Fruit fly (Drosophila melanogaster): ENCODE data around the gene MED11.
A peak's percentile ranks its signal among the peaks of the same experiment; 100 is the strongest.

Gene MED11

dm6 chr3L:18760421-18761045 is 14.9 kb downstream of the MED11 start:
- TF ChIP-seq svp (GFP tag) (peak; percentile 30), Eip75B (GFP tag; optimal IDR thresholded peaks at IDR 0.05) (no peak), CG7368 (GFP tag; optimal IDR thresholded peaks at IDR 0.05) (no peak), CG34406 (GFP tag; optimal IDR thresholded peaks at IDR 0.05) (no peak), CG8319 (GFP tag; optimal IDR thresholded peaks at IDR 0.05) (no peak), cyc (GFP tag; optimal IDR thresholded peaks at IDR 0.05) (no peak), fd59A (GFP tag; optimal IDR thresholded peaks at IDR 0.05) (no peak), Hr39 (GFP tag; optimal IDR thresholded peaks at IDR 0.05) (no peak), CG31627 (GFP tag; optimal IDR thresholded peaks at IDR 0.05) (no peak), dsx (GFP tag; optimal IDR thresholded peaks at IDR 0.05; ENCODE audit: poor library complexity, severe bottlenecking) (peak; percentile 18), eg (GFP tag; IDR thresholded peaks at IDR 0.05) (peak; percentile 74), net (GFP tag; optimal IDR thresholded peaks at IDR 0.05) (no peak), CG3032 (tag; optimal IDR thresholded peaks at IDR 0.05) (no peak), Hr38 (GFP tag; optimal IDR thresholded peaks at IDR 0.05) (no peak), Sox15 (GFP tag; optimal IDR thresholded peaks at IDR 0.05) (no peak), Eip93F (GFP tag; optimal IDR thresholded peaks at IDR 0.05) (no peak), CG11902 (GFP tag; optimal IDR thresholded peaks at IDR 0.05) (no peak), CG8119 (GFP tag; IDR thresholded peaks at IDR 0.05) (peak; percentile 60; the same call in 2 of the 3 replicates), Met (GFP tag; optimal IDR thresholded peaks at IDR 0.05) (no peak), Blimp-1 (GFP tag; optimal IDR thresholded peaks at IDR 0.05) (peak; percentile 70), pdm3 (GFP tag; optimal IDR thresholded peaks at IDR 0.05) (no peak), Sox14 (GFP tag; optimal IDR thresholded peaks at IDR 0.05) (peak; percentile 16), Smox (GFP tag; optimal IDR thresholded peaks at IDR 0.05) (no peak), CG1621 (tag; optimal IDR thresholded peaks at IDR 0.05) (peak; percentile 10), dac (GFP tag; optimal IDR thresholded peaks at IDR 0.05) (no peak), topi (GFP tag; optimal IDR thresholded peaks at IDR 0.05) (no peak), Eip78C (GFP tag) (peak; percentile 35), CG6808 (GFP tag; optimal IDR thresholded peaks at IDR 0.05) (peak; percentile 22), CG6792 (GFP tag; optimal IDR thresholded peaks at IDR 0.05) (no peak), CG11294 (GFP tag; IDR thresholded peaks at IDR 0.05) (no peak; the same call in 1 of the 2 replicates), CG11762 (GFP tag; optimal IDR thresholded peaks at IDR 0.05; ENCODE audit: insufficient read depth) (no peak), fkh (GFP tag; optimal IDR thresholded peaks at IDR 0.05) (no peak), Lpt (GFP tag; optimal IDR thresholded peaks at IDR 0.05) (no peak), CG3919 (GFP tag; optimal IDR thresholded peaks at IDR 0.05) (peak; percentile 17), achi (GFP tag; optimal IDR thresholded peaks at IDR 0.05) (no peak), spab (GFP tag; optimal IDR thresholded peaks at IDR 0.05) (peak; percentile 23), OdsH (GFP tag; optimal IDR thresholded peaks at IDR 0.05) (peak; percentile 10), acj6 (GFP tag; optimal IDR thresholded peaks at IDR 0.05) (no peak), CG32006 (GFP tag; optimal IDR thresholded peaks at IDR 0.05) (peak; percentile 39), salr (GFP tag; optimal IDR thresholded peaks at IDR 0.05) (no peak), CG9139 (GFP tag; optimal IDR thresholded peaks at IDR 0.05) (no peak), Gug (GFP tag; IDR thresholded peaks at IDR 0.05) (peak; percentile 26; the same call in 1 of the 2 replicates), ss (GFP tag; optimal IDR thresholded peaks at IDR 0.05) (peak; percentile 13 to 47), esn (GFP tag; optimal IDR thresholded peaks at IDR 0.05) (no peak), CG10669 (GFP tag; optimal IDR thresholded peaks at IDR 0.05) (no peak), lz (GFP tag; optimal IDR thresholded peaks at IDR 0.05) (no peak), Hr4 (GFP tag; optimal IDR thresholded peaks at IDR 0.05) (peak; percentile 30), fd85E (GFP tag; optimal IDR thresholded peaks at IDR 0.05) (no peak), CG4318 (GFP tag; optimal IDR thresholded peaks at IDR 0.05) (no peak), vri (GFP tag; optimal IDR thresholded peaks at IDR 0.05) (peak; percentile 55), CG6163 (GFP tag; IDR thresholded peaks at IDR 0.05) (no peak; the same call in 1 of the 3 replicates), CG15336 (GFP tag; IDR thresholded peaks at IDR 0.05) (peak; percentile 54; the same call in 1 of the 2 replicates)
